Fruit fly (Drosophila melanogaster) whole organism, embryonic: ENCODE measurements around the gene Nup358.

Experiments used
- Bdp1 ChIP-seq: fragments of 200-800 bp; sonication (Bioruptor generic); optimal IDR thresholded peaks from 3 replicates; lab custom pipeline; 2016; ENCODE audit warnings: missing biosample characterization, missing genetic modification characterization
- CG1024 ChIP-seq: fragments of 200-800 bp; sonication (Bioruptor generic); IDR thresholded peaks from 2 replicates; pipeline ENCODE4 v1.3.6; 2022; ENCODE audit warnings: missing biosample characterization, missing genetic modification characterization
- CG10462 ChIP-seq: fragments of 200-800 bp; sonication (Bioruptor generic); optimal IDR thresholded peaks from 2 replicates; lab custom pipeline; 2016; ENCODE audit warnings: missing biosample characterization, missing genetic modification characterization
- CG10959 ChIP-seq: fragments of 200-800 bp; sonication (Bioruptor generic); IDR thresholded peaks from 2 replicates; pipeline ENCODE4 v1.3.6; 2022; ENCODE audit warnings: missing biosample characterization, missing genetic modification characterization
- CG11456 ChIP-seq: fragments of 200-800 bp; sonication (Bioruptor generic); IDR thresholded peaks from 3 replicates; pipeline ENCODE4 v1.3.6; 2022; ENCODE audit warnings: missing biosample characterization, missing genetic modification characterization
- CG13287 ChIP-seq: fragments of 200-800 bp; sonication (Bioruptor generic); IDR thresholded peaks from 2 replicates; pipeline ENCODE4 v1.3.6; 2022; ENCODE audit warnings: missing biosample characterization, missing genetic modification characterization; ENCODE audit not compliant: partially characterized antibody
- CG13775 ChIP-seq: fragments of 200-800 bp; sonication (Bioruptor generic); optimal IDR thresholded peaks from 3 replicates; lab custom pipeline; 2017; ENCODE audit warnings: missing biosample characterization, mild to moderate bottlenecking, missing genetic modification characterization
- CG14710 ChIP-seq: fragments of 200-800 bp; sonication (Bioruptor generic); optimal IDR thresholded peaks from 3 replicates; lab custom pipeline; 2019; ENCODE audit warnings: missing biosample characterization, mild to moderate bottlenecking, missing genetic modification characterization, moderate library complexity
- CG15479 ChIP-seq: fragments of 200-800 bp; sonication (Bioruptor generic); optimal IDR thresholded peaks from 3 replicates; lab custom pipeline; 2019; ENCODE audit warnings: missing biosample characterization, mild to moderate bottlenecking, missing genetic modification characterization, moderate library complexity
- CG16863 ChIP-seq: fragments of 200-800 bp; sonication (Bioruptor generic); optimal IDR thresholded peaks from 3 replicates; lab custom pipeline; 2016; ENCODE audit warnings: missing biosample characterization, missing genetic modification characterization
- CG1792 ChIP-seq: fragments of 200-800 bp; sonication (Bioruptor generic); optimal IDR thresholded peaks from 2 replicates; lab custom pipeline; 2016; ENCODE audit warnings: missing biosample characterization, missing genetic modification characterization
- CG2129 ChIP-seq: fragments of 200-800 bp; sonication (Bioruptor generic); IDR thresholded peaks from 2 replicates; pipeline ENCODE4 v1.3.6; 2022; ENCODE audit warnings: missing biosample characterization, missing genetic modification characterization; ENCODE audit not compliant: partially characterized antibody
- CG2199 ChIP-seq: fragments of 200-800 bp; sonication (Bioruptor generic); IDR thresholded peaks from 3 replicates; pipeline ENCODE4 v1.3.6; 2022; ENCODE audit warnings: missing biosample characterization, missing genetic modification characterization
- CG31441 ChIP-seq: fragments of 200-800 bp; sonication (Bioruptor generic); IDR thresholded peaks from 2 replicates; pipeline ENCODE4 v1.3.6; 2022; ENCODE audit warnings: missing biosample characterization, missing genetic modification characterization
- CG3726 ChIP-seq: fragments of 200-800 bp; sonication (Bioruptor generic); IDR thresholded peaks from 3 replicates; pipeline ENCODE4, ENCODE4 v1.3.6; 2022; ENCODE audit warnings: missing biosample characterization, missing genetic modification characterization
- CG4820 ChIP-seq: fragments of 200-800 bp; sonication (Bioruptor generic); optimal IDR thresholded peaks from 3 replicates; lab custom pipeline; 2016; ENCODE audit warnings: missing biosample characterization, missing genetic modification characterization
- CG7963 ChIP-seq: fragments of 200-800 bp; sonication (Bioruptor generic); IDR thresholded peaks from 3 replicates; pipeline ENCODE4 v1.3.6; 2022; ENCODE audit warnings: missing biosample characterization, missing genetic modification characterization; ENCODE audit not compliant: partially characterized antibody
- CG8765 ChIP-seq: fragments of 200-800 bp; sonication (Bioruptor generic); IDR thresholded peaks from 2 replicates; pipeline ENCODE4 v1.3.6; 2022; ENCODE audit warnings: missing biosample characterization, missing genetic modification characterization
- CG9797 ChIP-seq: fragments of 200-800 bp; sonication (Bioruptor generic); optimal IDR thresholded peaks from 3 replicates; lab custom pipeline; 2018; ENCODE audit warnings: missing biosample characterization, mild to moderate bottlenecking, missing genetic modification characterization
- D19A ChIP-seq: fragments of 200-800 bp; optimal IDR thresholded peaks from 3 replicates; lab custom pipeline; 2019; ENCODE audit warnings: missing biosample characterization, mild to moderate bottlenecking, missing genetic modification characterization, moderate library complexity
- Dek ChIP-seq: fragments of 200-800 bp; sonication (Bioruptor generic); optimal IDR thresholded peaks from 3 replicates; lab custom pipeline; 2019; ENCODE audit warnings: missing biosample characterization, mild to moderate bottlenecking, missing genetic modification characterization, moderate library complexity
- Drgx ChIP-seq: fragments of 200-800 bp; sonication (Bioruptor generic); IDR thresholded peaks from 2 replicates; pipeline ENCODE4 v1.3.6; 2022; ENCODE audit warnings: missing biosample characterization, missing genetic modification characterization
- Fer1 ChIP-seq: fragments of 200-800 bp; sonication (Bioruptor generic); optimal IDR thresholded peaks from 2 replicates; lab custom pipeline; 2017; ENCODE audit warnings: missing biosample characterization, mild to moderate bottlenecking, missing genetic modification characterization
- Hand ChIP-seq: fragments of 200-800 bp; sonication (Bioruptor generic); optimal IDR thresholded peaks from 2 replicates; lab custom pipeline; 2017; ENCODE audit warnings: mild to moderate bottlenecking, missing biosample characterization, missing genetic modification reagents, missing genetic modification characterization
- HmgZ ChIP-seq: fragments of 200-800 bp; sonication (Bioruptor generic); optimal IDR thresholded peaks from 2 replicates; lab custom pipeline; 2018; ENCODE audit warnings: missing biosample characterization, mild to moderate bottlenecking, missing genetic modification characterization
- MESR4 ChIP-seq: fragments of 200-800 bp; sonication (Bioruptor generic); optimal IDR thresholded peaks from 2 replicates; lab custom pipeline; 2018; ENCODE audit warnings: missing biosample characterization, mild to moderate bottlenecking, missing genetic modification characterization, moderate library complexity
- Mad ChIP-seq: fragments of 200-800 bp; sonication (Bioruptor generic); optimal IDR thresholded peaks from 2 replicates; lab custom pipeline; 2016; ENCODE audit warnings: missing biosample characterization, missing genetic modification characterization
- Max ChIP-seq: fragments of 200-800 bp; sonication (Bioruptor generic); optimal IDR thresholded peaks from 2 replicates; lab custom pipeline; 2016; ENCODE audit warnings: missing biosample characterization, mild to moderate bottlenecking, missing genetic modification characterization
- Optix ChIP-seq: fragments of 200-800 bp; sonication (Bioruptor generic); IDR thresholded peaks from 3 replicates; pipeline ENCODE4 v1.3.6; 2022; ENCODE audit warnings: missing biosample characterization, missing genetic modification characterization
- PHDP ChIP-seq: fragments of 200-800 bp; sonication (Bioruptor generic); optimal IDR thresholded peaks from 3 replicates; lab custom pipeline; 2018; ENCODE audit warnings: missing biosample characterization, mild to moderate bottlenecking, missing genetic modification characterization, moderate library complexity
- bbx ChIP-seq: fragments of 200-800 bp; sonication (Bioruptor generic); IDR thresholded peaks from 2 replicates; pipeline ENCODE4 v1.3.6; 2022; ENCODE audit warnings: missing biosample characterization, missing genetic modification characterization; ENCODE audit not compliant: partially characterized antibody
- bigmax ChIP-seq: fragments of 200-800 bp; sonication (Bioruptor generic); optimal IDR thresholded peaks from 2 replicates; lab custom pipeline; 2018; ENCODE audit warnings: missing biosample characterization, mild to moderate bottlenecking, missing genetic modification characterization
- chif ChIP-seq, 2 experiments: fragments of 200-800 bp; sonication (Bioruptor generic); optimal IDR thresholded peaks; 3 replicates each; lab custom pipeline; 2016; ENCODE audit warnings: missing biosample characterization in 2 of 2, missing genetic modification characterization in 2 of 2
- crol ChIP-seq: fragments of 200-800 bp; sonication (Bioruptor generic); IDR thresholded peaks from 2 replicates; pipeline ENCODE4 v1.3.6; 2022; ENCODE audit warnings: missing biosample characterization, missing genetic modification characterization
- dm ChIP-seq: fragments of 200-800 bp; sonication (Bioruptor generic); optimal IDR thresholded peaks from 3 replicates; lab custom pipeline; 2016; ENCODE audit warnings: missing biosample characterization, missing genetic modification characterization
- ftz-f1 ChIP-seq: fragments of 200-800 bp; sonication (Bioruptor generic); optimal IDR thresholded peaks from 2 replicates; lab custom pipeline; 2016; ENCODE audit warnings: missing biosample characterization, missing genetic modification characterization
- gem ChIP-seq: fragments of 200-800 bp; sonication (Bioruptor generic); optimal IDR thresholded peaks from 2 replicates; lab custom pipeline; 2019; ENCODE audit warnings: missing biosample characterization, mild to moderate bottlenecking, missing genetic modification characterization, moderate library complexity
- inv ChIP-seq: fragments of 200-800 bp; sonication (Bioruptor generic); IDR thresholded peaks from 2 replicates; pipeline ENCODE4 v1.3.6; 2022; ENCODE audit warnings: missing biosample characterization, missing genetic modification characterization; ENCODE audit not compliant: partially characterized antibody
- klu ChIP-seq: fragments of 200-800 bp; sonication (Bioruptor generic); IDR thresholded peaks from 2 replicates; pipeline ENCODE4 v1.3.6; 2022; ENCODE audit warnings: missing biosample characterization, missing genetic modification characterization
- lola ChIP-seq, 3 experiments: fragments of >200 bp in 2 of 3; fragments of 200-800 bp in 1 of 3; sonication (Bioruptor generic) in 1 of 3; optimal IDR thresholded peaks; 2 replicates each; lab custom pipeline; 2017 to 2019; ENCODE audit warnings: missing biosample characterization in 3 of 3, missing genetic modification characterization in 3 of 3, mild to moderate bottlenecking in 1 of 3, moderate library complexity in 1 of 3
- mld ChIP-seq: fragments of 200-800 bp; sonication (Bioruptor generic); IDR thresholded peaks from 3 replicates; pipeline ENCODE4 v1.3.6; 2022; ENCODE audit warnings: missing biosample characterization, missing genetic modification characterization; ENCODE audit not compliant: partially characterized antibody
- nerfin-2 ChIP-seq: fragments of 200-800 bp; sonication (Bioruptor generic); IDR thresholded peaks from 2 replicates; pipeline ENCODE4 v1.3.6; 2022; ENCODE audit warnings: missing biosample characterization, missing genetic modification characterization; ENCODE audit not compliant: partially characterized antibody
- pros ChIP-seq: fragments of 200-800 bp; sonication (Bioruptor generic); optimal IDR thresholded peaks from 3 replicates; lab custom pipeline; 2019; ENCODE audit warnings: missing biosample characterization, mild to moderate bottlenecking, missing genetic modification characterization, moderate library complexity
- repo ChIP-seq: fragments of 200-800 bp; sonication (Bioruptor generic); optimal IDR thresholded peaks from 2 replicates; lab custom pipeline; 2016; ENCODE audit warnings: missing biosample characterization, missing genetic modification characterization
- rib ChIP-seq: fragments of 200-800 bp; sonication (Bioruptor generic); IDR thresholded peaks from 2 replicates; pipeline ENCODE4 v1.3.6; 2022; ENCODE audit warnings: missing biosample characterization, missing genetic modification characterization
- sc ChIP-seq, 3 experiments: fragments of >200 bp in 2 of 3; fragments of 200-800 bp in 1 of 3; sonication (Bioruptor generic) in 1 of 3; optimal IDR thresholded peaks; 2 replicates in 2 of 3; 3 replicates in 1 of 3; lab custom pipeline; 2017; ENCODE audit warnings: mild to moderate bottlenecking in 1 of 3, missing biosample characterization in 1 of 3, missing genetic modification characterization in 1 of 3, missing genetic modification reagents in 1 of 3
- sr ChIP-seq: fragments of 200-800 bp; sonication (Bioruptor generic); IDR thresholded peaks from 3 replicates; pipeline ENCODE4 v1.3.6; 2022; ENCODE audit warnings: missing biosample characterization, missing genetic modification characterization
- vvl ChIP-seq: fragments of 200-800 bp; sonication (Bioruptor generic); IDR thresholded peaks from 2 replicates; pipeline ENCODE4 v1.3.6; 2022; ENCODE audit warnings: missing biosample characterization, missing genetic modification characterization
- zf30C ChIP-seq: fragments of 200-800 bp; sonication (Bioruptor generic); optimal IDR thresholded peaks from 3 replicates; lab custom pipeline; 2018; ENCODE audit warnings: missing biosample characterization, mild to moderate bottlenecking, missing genetic modification characterization

Nup358 gene

dm6 chr3R:25265589-25266201 is 16.5 kb downstream of the Nup358 start, which contains the start of the genes GlnRS and RIOK2 (continued):
- TF ChIP-seq mld (GFP tag; lab: Robert Waterston, UW), result peak; percentile 91
- no peak for TF ChIP-seq sr (GFP tag; lab: Robert Waterston, UW)
- peak; percentile 94 for TF ChIP-seq inv (GFP tag; lab: Robert Waterston, UW)
- TF ChIP-seq Mad (GFP tag; lab: Kevin White, UChicago), result no peak
- no peak for TF ChIP-seq CG8765 (GFP tag; lab: Robert Waterston, UW)
- TF ChIP-seq CG10959, result no peak
- no peak for TF ChIP-seq gem (tag; lab: Kevin White, UChicago)
- peak; percentile 97 for TF ChIP-seq Max
- no peak for TF ChIP-seq repo
- no peak for TF ChIP-seq klu
- TF ChIP-seq bbx (GFP tag; lab: Robert Waterston, UW), result peak; percentile 96
- no peak for TF ChIP-seq zf30C (GFP tag; lab: Kevin White, UChicago)
- no peak for TF ChIP-seq crol
- no peak for TF ChIP-seq CG14710 (tag; lab: Kevin White, UChicago)
- TF ChIP-seq rib, result no peak
- TF ChIP-seq sc (optimal IDR thresholded peaks at IDR 0.05; lab: Kevin White, UChicago), result no peak
- no peak for TF ChIP-seq sc (GFP tag; optimal IDR thresholded peaks at IDR 0.05; lab: Kevin White, UChicago)
- TF ChIP-seq D19A (tag; lab: Kevin White, UChicago), result no peak
- TF ChIP-seq MESR4, result peak; percentile 95
- no peak for TF ChIP-seq CG11456 (GFP tag; lab: Robert Waterston, UW)
- no peak for TF ChIP-seq ftz-f1 (GFP tag; lab: Kevin White, UChicago)
- no peak for TF ChIP-seq CG2199 (GFP tag; lab: Robert Waterston, UW)
- no peak for TF ChIP-seq chif (GFP tag; optimal IDR thresholded peaks at IDR 0.05; lab: Kevin White, UChicago)
- peak in 1 of 3 experiments; percentile 100 for TF ChIP-seq lola (GFP tag; optimal IDR thresholded peaks at IDR 0.05; lab: Kevin White, UChicago)
- TF ChIP-seq CG15479 (GFP tag; lab: Kevin White, UChicago), result no peak
- TF ChIP-seq CG9797, result peak; percentile 94
- TF ChIP-seq CG1024 (GFP tag; lab: Robert Waterston, UW), result peak; percentile 88
- TF ChIP-seq Hand, result no peak
- TF ChIP-seq dm (GFP tag; lab: Kevin White, UChicago), result peak; percentile 99
- TF ChIP-seq CG13775 (GFP tag; lab: Kevin White, UChicago), result no peak
- no peak for TF ChIP-seq CG3726 (GFP tag; lab: Robert Waterston, UW)
- peak; percentile 87 for TF ChIP-seq CG2129 (GFP tag; lab: Robert Waterston, UW)
- TF ChIP-seq bigmax (GFP tag; lab: Kevin White, UChicago), result peak; percentile 55
- no peak for TF ChIP-seq Dek (tag; lab: Kevin White, UChicago)
- peak; percentile 8; the same call in 1 of the 2 replicates for TF ChIP-seq vvl (GFP tag; lab: Robert Waterston, UW)
- no peak for TF ChIP-seq Bdp1 (GFP tag; lab: Kevin White, UChicago)
- peak; percentile 75; the same call in 1 of the 2 replicates for TF ChIP-seq nerfin-2
- no peak for TF ChIP-seq CG10462 (GFP tag; lab: Kevin White, UChicago)
- no peak for TF ChIP-seq CG4820 (GFP tag; lab: Kevin White, UChicago)
- no peak for TF ChIP-seq CG31441 (GFP tag; lab: Robert Waterston, UW)
- peak; percentile 99 for TF ChIP-seq CG13287
- no peak for TF ChIP-seq Drgx (GFP tag; lab: Robert Waterston, UW)
- peak; percentile 93 for TF ChIP-seq CG7963 (GFP tag; lab: Robert Waterston, UW)
- no peak for TF ChIP-seq CG1792 (GFP tag; lab: Kevin White, UChicago)
- no peak for TF ChIP-seq CG16863 (GFP tag; lab: Kevin White, UChicago)
- TF ChIP-seq Fer1, result no peak
- TF ChIP-seq PHDP, result no peak
- TF ChIP-seq Optix (GFP tag; lab: Robert Waterston, UW), result no peak
- no peak for TF ChIP-seq pros (GFP tag; lab: Kevin White, UChicago)
- peak; percentile 86 for TF ChIP-seq HmgZ (tag; lab: Kevin White, UChicago)
